Fruit fly (Drosophila melanogaster) Kc167 (cell line): Measurements from ENCODE around the gene Sas10.

Experiments used
- Myc ChIP-seq: fragments of >200 bp; optimal IDR thresholded peaks from 2 replicates; lab custom pipeline; 2017; ENCODE audit warnings: missing external identifiers
- Sin3A ChIP-seq: fragments of >200 bp; optimal IDR thresholded peaks from 2 replicates; lab custom pipeline; 2018; ENCODE audit warnings: missing external identifiers
- h ChIP-seq: fragments of >200 bp; optimal IDR thresholded peaks from 3 replicates; lab custom pipeline; 2018; ENCODE audit warnings: missing external identifiers
- insv ChIP-seq: fragments of >200 bp; optimal IDR thresholded peaks from 3 replicates; lab custom pipeline; 2018; ENCODE audit warnings: missing external identifiers
- psq ChIP-seq: fragments of >200 bp; optimal IDR thresholded peaks from 2 replicates; lab custom pipeline; 2017; ENCODE audit warnings: missing external identifiers
- ttk ChIP-seq: sonication (Bioruptor generic); optimal IDR thresholded peaks from 2 replicates; lab custom pipeline; 2017; ENCODE audit warnings: missing external identifiers

dm6 chrX:5357035-5357434, 39.8 kb downstream of the Sas10 start:
- TF ChIP-seq h (lab: Kevin White, UChicago) (no peak), ttk (lab: Kevin White, UChicago) (no peak), insv (no peak), psq (no peak), Sin3A (lab: Kevin White, UChicago) (no peak), Myc (no peak)
